Fruit fly (Drosophila melanogaster) whole organism, wandering third instar larva: Measurements from ENCODE around the gene CG32052.

ENCODE experiments used
- Myc ChIP-seq: fragments of >200 bp; optimal IDR thresholded peaks from 2 replicates; lab custom pipeline; 2017
- Sp1 ChIP-seq: fragments of 200-800 bp; sonication (Bioruptor generic); optimal IDR thresholded peaks from 3 replicates; lab custom pipeline; 2019; ENCODE audit warnings: missing biosample characterization, mild to moderate bottlenecking, missing genetic modification characterization, moderate library complexity
- br ChIP-seq: fragments of 200-800 bp; sonication (Bioruptor generic); optimal IDR thresholded peaks from 2 replicates; lab custom pipeline; 2016; ENCODE audit warnings: missing biosample characterization, missing genetic modification characterization
- ey ChIP-seq: fragments of 200-800 bp; sonication (Bioruptor generic); optimal IDR thresholded peaks from 2 replicates; lab custom pipeline; 2016; ENCODE audit warnings: missing biosample characterization, missing genetic modification characterization
- foxo ChIP-seq, 2 experiments: fragments of 200-800 bp; sonication (Bioruptor generic); optimal IDR thresholded peaks; 2 replicates in 1 of 2; 3 replicates in 1 of 2; lab custom pipeline; 2016 to 2017; ENCODE audit warnings: missing biosample characterization in 2 of 2, missing genetic modification characterization in 2 of 2
- pan ChIP-seq: fragments of >200 bp; optimal IDR thresholded peaks from 2 replicates; lab custom pipeline; 2017

dm6 chr3L:9765710-9766005, 21.2 kb upstream of the CG32052 start:
- no peak for TF ChIP-seq ey (GFP tag; lab: Kevin White, UChicago)
- no peak for TF ChIP-seq Myc (lab: Kevin White, UChicago)
- TF ChIP-seq pan (lab: Kevin White, UChicago): no peak
- no peak for TF ChIP-seq br (GFP tag; lab: Kevin White, UChicago)
- no peak for TF ChIP-seq Sp1
- TF ChIP-seq foxo (GFP tag; optimal IDR thresholded peaks at IDR 0.05; lab: Kevin White, UChicago): no peak
